Worm (Caenorhabditis elegans): Measurements from ENCODE around the gene ZK1058.9.

DNA sequence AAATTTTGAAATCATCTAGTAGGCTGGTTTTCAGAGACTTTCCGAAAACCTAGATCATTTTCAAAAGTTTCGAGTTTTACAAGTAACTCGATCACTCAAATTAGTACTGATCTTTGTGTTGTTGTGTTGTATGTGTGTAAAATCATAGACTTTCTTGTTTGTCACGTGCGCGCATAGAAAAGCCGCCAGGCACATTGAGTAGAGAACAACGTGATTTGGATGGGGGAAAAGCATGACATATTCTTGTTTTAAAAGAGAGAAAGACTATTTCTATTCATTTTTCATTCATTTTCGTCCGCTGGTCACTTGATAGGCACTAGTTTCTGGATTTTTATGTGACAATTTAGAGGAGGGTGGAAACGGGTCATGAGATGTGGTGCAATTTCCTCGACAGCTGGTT, 28.2 kb upstream of the ZK1058.9 start:
- TF ChIP-seq zag-1 (tag; optimal IDR thresholded peaks at IDR 0.05), result no peak
- TF ChIP-seq nhr-28 (tag; optimal IDR thresholded peaks at IDR 0.05), result no peak
- TF ChIP-seq nhr-237 (tag; optimal IDR thresholded peaks at IDR 0.05), result no peak
- no peak for TF ChIP-seq ZK546.5 (tag; optimal IDR thresholded peaks at IDR 0.05)
- TF ChIP-seq ama-1 (optimal IDR thresholded peaks at IDR 0.05), result no peak
- TF ChIP-seq ceh-82 (tag; optimal IDR thresholded peaks at IDR 0.05), result no peak
- TF ChIP-seq unc-62 (GFP tag; optimal IDR thresholded peaks at IDR 0.05), result no peak
- no peak for TF ChIP-seq aly-2 (tag; optimal IDR thresholded peaks at IDR 0.05)
